Fruit fly (Drosophila melanogaster) whole organism, embryonic: ENCODE results near the gene Shaw.

Source experiments
- CG10267 ChIP-seq: fragments of 200-800 bp; sonication (Bioruptor generic); optimal IDR thresholded peaks from 2 replicates; lab custom pipeline; 2018; ENCODE audit warnings: missing biosample characterization, mild to moderate bottlenecking, missing genetic modification characterization, moderate library complexity
- CG10431 ChIP-seq: fragments of 200-800 bp; sonication (Bioruptor generic); optimal IDR thresholded peaks from 3 replicates; lab custom pipeline; 2018; ENCODE audit warnings: missing biosample characterization, mild to moderate bottlenecking, missing genetic modification characterization
- CoRest ChIP-seq: fragments of 200-800 bp; sonication (Bioruptor generic); optimal IDR thresholded peaks from 3 replicates; lab custom pipeline; 2018; ENCODE audit warnings: missing biosample characterization, mild to moderate bottlenecking, missing genetic modification characterization, moderate library complexity
- Fer2 ChIP-seq: fragments of 200-800 bp; sonication (Bioruptor generic); optimal IDR thresholded peaks from 2 replicates; lab custom pipeline; 2018; ENCODE audit warnings: missing biosample characterization, mild to moderate bottlenecking, missing genetic modification characterization, moderate library complexity
- crp ChIP-seq, 2 experiments: fragments of 200-800 bp; sonication (Bioruptor generic); optimal IDR thresholded peaks; 2 replicates in 1 of 2; 3 replicates in 1 of 2; lab custom pipeline; 2017; ENCODE audit warnings: missing biosample characterization in 2 of 2, missing genetic modification characterization in 2 of 2, mild to moderate bottlenecking in 1 of 2, moderate library complexity in 1 of 2
- dati ChIP-seq: fragments of 200-800 bp; sonication (Bioruptor generic); IDR thresholded peaks from 2 replicates; pipeline ENCODE4 v1.3.6; 2022; ENCODE audit warnings: missing biosample characterization, missing genetic modification characterization
- dmrt11E ChIP-seq: fragments of 200-800 bp; sonication (Bioruptor generic); optimal IDR thresholded peaks from 3 replicates; lab custom pipeline; 2018; ENCODE audit warnings: missing biosample characterization, mild to moderate bottlenecking, missing genetic modification characterization, moderate library complexity

DNA sequence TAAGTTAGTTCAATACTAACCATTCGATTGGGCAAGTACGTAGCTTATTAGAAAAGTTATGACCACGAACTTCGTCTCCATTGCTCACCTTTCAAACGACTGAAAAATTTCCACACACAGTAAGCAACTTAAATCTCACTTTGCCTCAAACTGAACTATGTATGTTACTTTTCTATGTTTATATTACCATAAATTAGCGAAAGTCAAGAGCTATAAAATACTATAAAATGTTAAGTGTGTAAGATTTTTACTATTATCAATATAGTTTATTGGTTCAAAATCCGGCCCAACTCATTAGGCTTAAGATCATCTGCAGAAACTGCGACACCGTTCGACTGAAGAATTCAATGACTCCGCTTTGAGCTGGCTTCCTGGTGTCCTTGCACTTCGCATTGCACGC is 49.5 kb upstream of the Shaw start, which contains the start of gene Sfp24Ba:
- TF ChIP-seq CG10431 (no peak), Fer2 (tag; lab: Kevin White, UChicago) (no peak), CoRest (tag; lab: Kevin White, UChicago) (no peak), CG10267 (tag; lab: Kevin White, UChicago) (no peak), crp (GFP tag; optimal IDR thresholded peaks at IDR 0.05; lab: Kevin White, UChicago) (no peak), dmrt11E (no peak), dati (GFP tag; lab: Robert Waterston, UW) (no peak)
